Worm (Caenorhabditis elegans) whole organism, midembryonic: ENCODE data around the gene vha-9.

ENCODE experiments used
- cog-1 ChIP-seq: sonication (generic microtip); optimal IDR thresholded peaks from 2 replicates; lab custom pipeline; 2016; ENCODE audit warnings: missing genetic modification characterization, missing compliant biosample characterization
- flt-1 ChIP-seq: fragments of 200-800 bp; sonication (Bioruptor generic); IDR thresholded peaks from 2 replicates; pipeline ENCODE4 v1.3.6; 2022; ENCODE audit warnings: missing genetic modification characterization, missing compliant biosample characterization
- med-1 ChIP-seq: sonication (generic microtip); optimal IDR thresholded peaks from 2 replicates; lab custom pipeline; 2017; ENCODE audit warnings: missing genetic modification characterization, mild to moderate bottlenecking, missing compliant biosample characterization, antibody characterized with exemption, missing genetic modification reagents; ENCODE audit not compliant: insufficient read depth
- ref-1 ChIP-seq: fragments of 200-800 bp; sonication (Bioruptor generic); conservative IDR thresholded peaks from 2 replicates; pipeline ENCODE4 v1.3.6; 2022; ENCODE audit warnings: missing genetic modification reagents, missing genetic modification characterization, missing compliant biosample characterization
- tab-1 ChIP-seq: fragments of 200-800 bp; sonication (Bioruptor generic); IDR thresholded peaks from 2 replicates; pipeline ENCODE4 v1.3.6; 2022; ENCODE audit warnings: missing genetic modification characterization, missing compliant biosample characterization
- ztf-23 ChIP-seq: fragments of 200-800 bp; sonication (Bioruptor generic); IDR thresholded peaks from 2 replicates; pipeline ENCODE4 v1.3.6; 2022; ENCODE audit warnings: missing genetic modification reagents, missing genetic modification characterization, missing compliant biosample characterization

ce11 chrII:10349915-10350314 lies 46.4 kb upstream of the vha-9 start, which contains the start of gene stip-1:
- TF ChIP-seq tab-1 (no peak), flt-1 (GFP tag; lab: Robert Waterston, UW) (no peak), ztf-23 (GFP tag; lab: Robert Waterston, UW) (no peak), ref-1 (no peak), cog-1 (tag; lab: Kevin White, UChicago) (no peak), med-1 (GFP tag; lab: Kevin White, UChicago) (no peak)
